Fruit fly (Drosophila melanogaster) whole organism, embryonic: ENCODE data around the gene Spx.

Experiments used
- ATbp ChIP-seq: fragments of 200-800 bp; sonication (Bioruptor generic); optimal IDR thresholded peaks from 2 replicates; lab custom pipeline; 2017; ENCODE audit warnings: missing biosample characterization, mild to moderate bottlenecking, missing genetic modification characterization, missing genetic modification reagents
- Atf-2 ChIP-seq: fragments of 200-800 bp; sonication (Bioruptor generic); optimal IDR thresholded peaks from 2 replicates; lab custom pipeline; 2016; ENCODE audit warnings: missing biosample characterization, missing genetic modification characterization
- CG10543 ChIP-seq: fragments of 200-800 bp; sonication (Bioruptor generic); optimal IDR thresholded peaks from 3 replicates; lab custom pipeline; 2017; ENCODE audit warnings: missing biosample characterization, mild to moderate bottlenecking, missing genetic modification characterization, moderate library complexity
- CG10979 ChIP-seq: fragments of 200-800 bp; sonication (Bioruptor generic); optimal IDR thresholded peaks from 2 replicates; lab custom pipeline; 2018; ENCODE audit warnings: missing biosample characterization, mild to moderate bottlenecking, missing genetic modification characterization, moderate library complexity
- CG11696 ChIP-seq: fragments of 200-800 bp; sonication (Bioruptor generic); IDR thresholded peaks from 2 replicates; pipeline ENCODE4 v1.3.6; 2022; ENCODE audit warnings: missing biosample characterization, missing genetic modification characterization
- CG12071 ChIP-seq: fragments of 200-800 bp; sonication (Bioruptor generic); optimal IDR thresholded peaks from 3 replicates; lab custom pipeline; 2018; ENCODE audit warnings: missing biosample characterization, mild to moderate bottlenecking, missing genetic modification characterization
- CG12236 ChIP-seq: fragments of 200-800 bp; sonication (Bioruptor generic); optimal IDR thresholded peaks from 2 replicates; lab custom pipeline; 2016; ENCODE audit warnings: missing biosample characterization, missing genetic modification characterization
- CG14014 ChIP-seq: fragments of 200-800 bp; sonication (Bioruptor generic); IDR thresholded peaks from 2 replicates; pipeline ENCODE4 v1.3.6; 2022; ENCODE audit warnings: missing biosample characterization, missing genetic modification characterization
- CG16779 ChIP-seq: fragments of 200-800 bp; sonication (Bioruptor generic); IDR thresholded peaks from 2 replicates; pipeline ENCODE4 v1.3.6; 2022; ENCODE audit warnings: missing biosample characterization, missing genetic modification characterization
- CG2129 ChIP-seq: fragments of 200-800 bp; sonication (Bioruptor generic); IDR thresholded peaks from 2 replicates; pipeline ENCODE4 v1.3.6; 2022; ENCODE audit warnings: missing biosample characterization, missing genetic modification characterization; ENCODE audit not compliant: partially characterized antibody
- CG2889 ChIP-seq: fragments of 200-800 bp; sonication (Bioruptor generic); IDR thresholded peaks from 3 replicates; pipeline ENCODE4 v1.3.6; 2022; ENCODE audit warnings: missing biosample characterization, missing genetic modification characterization
- CG3281 ChIP-seq: fragments of 200-800 bp; sonication (Bioruptor generic); optimal IDR thresholded peaks from 3 replicates; lab custom pipeline; 2017; ENCODE audit warnings: missing biosample characterization, mild to moderate bottlenecking, missing genetic modification characterization
- CG3838 ChIP-seq: fragments of 200-800 bp; sonication (Bioruptor generic); optimal IDR thresholded peaks from 3 replicates; lab custom pipeline; 2016; ENCODE audit warnings: missing biosample characterization, missing genetic modification characterization
- CG6813 ChIP-seq: fragments of 200-800 bp; sonication (Bioruptor generic); optimal IDR thresholded peaks from 2 replicates; lab custom pipeline; 2017; ENCODE audit warnings: missing biosample characterization, missing genetic modification characterization, mild to moderate bottlenecking, moderate library complexity, missing genetic modification reagents
- CG7987 ChIP-seq: fragments of 200-800 bp; sonication (Bioruptor generic); optimal IDR thresholded peaks from 2 replicates; lab custom pipeline; 2018; ENCODE audit warnings: missing biosample characterization, mild to moderate bottlenecking, missing genetic modification characterization, moderate library complexity
- CTCF ChIP-seq: fragments of 200-800 bp; sonication (Bioruptor generic); optimal IDR thresholded peaks from 2 replicates; lab custom pipeline; 2017; ENCODE audit warnings: missing biosample characterization, mild to moderate bottlenecking, missing genetic modification characterization, moderate library complexity
- CrebB ChIP-seq: fragments of 200-800 bp; sonication (Bioruptor generic); optimal IDR thresholded peaks from 3 replicates; lab custom pipeline; 2018; ENCODE audit warnings: missing biosample characterization, mild to moderate bottlenecking, missing genetic modification characterization
- Elba2 ChIP-seq: fragments of 200-800 bp; sonication (Bioruptor generic); optimal IDR thresholded peaks from 3 replicates; lab custom pipeline; 2016; ENCODE audit warnings: missing biosample characterization, missing genetic modification characterization
- Fer1 ChIP-seq: fragments of 200-800 bp; sonication (Bioruptor generic); optimal IDR thresholded peaks from 2 replicates; lab custom pipeline; 2017; ENCODE audit warnings: missing biosample characterization, mild to moderate bottlenecking, missing genetic modification characterization
- HHEX ChIP-seq: fragments of 200-800 bp; sonication (Bioruptor generic); optimal IDR thresholded peaks from 3 replicates; lab custom pipeline; 2017; ENCODE audit warnings: missing biosample characterization, mild to moderate bottlenecking, missing genetic modification characterization, missing genetic modification reagents
- HmgZ ChIP-seq: fragments of 200-800 bp; sonication (Bioruptor generic); optimal IDR thresholded peaks from 2 replicates; lab custom pipeline; 2018; ENCODE audit warnings: missing biosample characterization, mild to moderate bottlenecking, missing genetic modification characterization
- Hr78 ChIP-seq, 2 experiments: fragments of 200-800 bp in 1 of 2; fragments of >200 bp in 1 of 2; sonication (Bioruptor generic) in 1 of 2; optimal IDR thresholded peaks; 2 replicates each; lab custom pipeline; 2017 to 2019; ENCODE audit warnings: missing biosample characterization in 2 of 2, missing genetic modification characterization in 2 of 2, mild to moderate bottlenecking in 1 of 2, moderate library complexity in 1 of 2
- Jarid2 ChIP-seq: fragments of 200-800 bp; sonication (Bioruptor generic); optimal IDR thresholded peaks from 3 replicates; lab custom pipeline; 2017; ENCODE audit warnings: mild to moderate bottlenecking, missing biosample characterization, missing genetic modification reagents, missing genetic modification characterization
- MESR4 ChIP-seq: fragments of 200-800 bp; sonication (Bioruptor generic); optimal IDR thresholded peaks from 2 replicates; lab custom pipeline; 2018; ENCODE audit warnings: missing biosample characterization, mild to moderate bottlenecking, missing genetic modification characterization, moderate library complexity
- Med ChIP-seq: fragments of 200-800 bp; sonication (Bioruptor generic); peaks from one replicate; lab custom pipeline; 2016; ENCODE audit warnings: missing biosample characterization, missing genetic modification characterization, mild to moderate bottlenecking, inconsistent platforms, moderate library complexity
- Nf-YB ChIP-seq: fragments of 200-800 bp; sonication (Bioruptor generic); optimal IDR thresholded peaks from 3 replicates; lab custom pipeline; 2019; ENCODE audit warnings: missing biosample characterization, mild to moderate bottlenecking, missing genetic modification characterization, moderate library complexity
- Ravus ChIP-seq: fragments of 200-800 bp; sonication (Bioruptor generic); IDR thresholded peaks from 2 replicates; pipeline ENCODE4 v1.3.6; 2022; ENCODE audit warnings: missing biosample characterization, missing genetic modification characterization
- Sox102F ChIP-seq: fragments of 200-800 bp; sonication (Bioruptor generic); optimal IDR thresholded peaks from 2 replicates; lab custom pipeline; 2018; ENCODE audit warnings: missing biosample characterization, mild to moderate bottlenecking, missing genetic modification characterization, moderate library complexity
- bowl ChIP-seq: fragments of 200-800 bp; sonication (Bioruptor generic); IDR thresholded peaks from 2 replicates; pipeline ENCODE4 v1.3.6; 2022; ENCODE audit warnings: missing biosample characterization, missing genetic modification characterization
- bsh ChIP-seq, 2 experiments: fragments of 200-800 bp; sonication (Bioruptor generic); optimal IDR thresholded peaks; 2 replicates each; lab custom pipeline; 2017 to 2018; ENCODE audit warnings: mild to moderate bottlenecking in 2 of 2, missing biosample characterization in 2 of 2, missing genetic modification characterization in 2 of 2, moderate library complexity in 1 of 2
- cg ChIP-seq: fragments of 200-800 bp; sonication (Bioruptor generic); optimal IDR thresholded peaks from 3 replicates; lab custom pipeline; 2019; ENCODE audit warnings: missing biosample characterization, mild to moderate bottlenecking, missing genetic modification characterization, moderate library complexity
- chinmo ChIP-seq: fragments of 200-800 bp; sonication (Bioruptor generic); IDR thresholded peaks from 4 replicates; pipeline ENCODE4 v1.3.6; 2022; ENCODE audit warnings: missing biosample characterization, missing genetic modification characterization; ENCODE audit not compliant: partially characterized antibody
- ci ChIP-seq: fragments of 200-800 bp; sonication (Bioruptor generic); IDR thresholded peaks from 3 replicates; pipeline ENCODE4 v1.3.6; 2022; ENCODE audit warnings: missing biosample characterization, missing genetic modification characterization
- crol ChIP-seq: fragments of 200-800 bp; sonication (Bioruptor generic); IDR thresholded peaks from 2 replicates; pipeline ENCODE4 v1.3.6; 2022; ENCODE audit warnings: missing biosample characterization, missing genetic modification characterization
- fd3F ChIP-seq: fragments of 200-800 bp; sonication (Bioruptor generic); optimal IDR thresholded peaks from 2 replicates; lab custom pipeline; 2018; ENCODE audit warnings: missing biosample characterization, mild to moderate bottlenecking, missing genetic modification characterization, moderate library complexity
- gfzf ChIP-seq: fragments of 200-800 bp; sonication (Bioruptor generic); optimal IDR thresholded peaks from 2 replicates; lab custom pipeline; 2016; ENCODE audit warnings: missing biosample characterization, mild to moderate bottlenecking, missing genetic modification characterization, moderate library complexity
- insv ChIP-seq, 2 experiments: fragments of 200-800 bp; sonication (Bioruptor generic); optimal IDR thresholded peaks; 3 replicates each; lab custom pipeline; 2016 to 2018; ENCODE audit warnings: missing biosample characterization in 2 of 2, missing genetic modification characterization in 2 of 2
- lab ChIP-seq: fragments of 200-800 bp; sonication (Bioruptor generic); optimal IDR thresholded peaks from 3 replicates; lab custom pipeline; 2017; ENCODE audit warnings: missing biosample characterization, missing genetic modification characterization, mild to moderate bottlenecking, moderate library complexity, missing genetic modification reagents
- nerfin-1 ChIP-seq: fragments of 200-800 bp; sonication (Bioruptor generic); optimal IDR thresholded peaks from 3 replicates; lab custom pipeline; 2019; ENCODE audit warnings: missing biosample characterization, mild to moderate bottlenecking, missing genetic modification characterization, moderate library complexity
- odd ChIP-seq: fragments of 200-800 bp; sonication (Bioruptor generic); optimal IDR thresholded peaks from 2 replicates; lab custom pipeline; 2017; ENCODE audit warnings: missing biosample characterization, mild to moderate bottlenecking, missing genetic modification characterization
- onecut ChIP-seq: fragments of 200-800 bp; sonication (Bioruptor generic); IDR thresholded peaks from 2 replicates; pipeline ENCODE4 v1.3.6; 2022; ENCODE audit warnings: missing biosample characterization, missing genetic modification characterization
- salm ChIP-seq: fragments of 200-800 bp; sonication (Bioruptor generic); optimal IDR thresholded peaks from 2 replicates; lab custom pipeline; 2018; ENCODE audit warnings: missing biosample characterization, mild to moderate bottlenecking, missing genetic modification characterization
- sens ChIP-seq: fragments of 200-800 bp; sonication (Bioruptor generic); peaks from one replicate; lab custom pipeline; 2016; ENCODE audit warnings: missing biosample characterization, missing genetic modification characterization
- vfl ChIP-seq: fragments of 200-800 bp; sonication (Bioruptor generic); optimal IDR thresholded peaks from 2 replicates; lab custom pipeline; 2016; ENCODE audit warnings: missing biosample characterization, missing genetic modification characterization
- zen ChIP-seq: fragments of 200-800 bp; sonication (Bioruptor generic); optimal IDR thresholded peaks from 3 replicates; lab custom pipeline; 2018; ENCODE audit warnings: missing biosample characterization, mild to moderate bottlenecking, missing genetic modification characterization, moderate library complexity
- zf30C ChIP-seq: fragments of 200-800 bp; sonication (Bioruptor generic); optimal IDR thresholded peaks from 3 replicates; lab custom pipeline; 2018; ENCODE audit warnings: missing biosample characterization, mild to moderate bottlenecking, missing genetic modification characterization

Spx gene

dm6 chrX:6253701-6254100 is 1.9 kb upstream of the Spx start (continued):
- peak; percentile 16 for TF ChIP-seq CG10543 (GFP tag; lab: Kevin White, UChicago)
- peak; percentile 8 for TF ChIP-seq CG6813
- TF ChIP-seq MESR4 (GFP tag; lab: Kevin White, UChicago) = no peak
- TF ChIP-seq lab (GFP tag; lab: Kevin White, UChicago) = peak; percentile 7
- TF ChIP-seq CG7987 (GFP tag; lab: Kevin White, UChicago) = peak; percentile 11
- TF ChIP-seq Med (GFP tag; lab: Kevin White, UChicago) = peak; percentile 81
- TF ChIP-seq HHEX (GFP tag; lab: Kevin White, UChicago) = peak; percentile 44
- 0 out of 2 replicates have a peak, but pooled peaks have one; percentile 49 for TF ChIP-seq CG11696
- TF ChIP-seq sens (GFP tag; lab: Kevin White, UChicago) = peak; percentile 83
- peak; percentile 8 for TF ChIP-seq CrebB
- no peak for TF ChIP-seq bowl (GFP tag; lab: Robert Waterston, UW)
- peak; percentile 27 for TF ChIP-seq salm
- peak; percentile 0 for TF ChIP-seq Fer1 (GFP tag; lab: Kevin White, UChicago)
- TF ChIP-seq zen (tag; lab: Kevin White, UChicago) = peak; percentile 57
- peak; percentile 16 for TF ChIP-seq CG12071
- peak in 1 of 2 experiments; percentile 19 for TF ChIP-seq bsh (GFP tag; optimal IDR thresholded peaks at IDR 0.05; lab: Kevin White, UChicago)
- peak; percentile 29 for TF ChIP-seq onecut (GFP tag; lab: Robert Waterston, UW)
- TF ChIP-seq Sox102F (GFP tag; lab: Kevin White, UChicago) = peak; percentile 12
- TF ChIP-seq cg (GFP tag; lab: Kevin White, UChicago) = peak; percentile 40
- TF ChIP-seq gfzf = no peak
- TF ChIP-seq ATbp = peak; percentile 54
- TF ChIP-seq Atf-2 (GFP tag; lab: Kevin White, UChicago) = no peak
- TF ChIP-seq ci (GFP tag; lab: Robert Waterston, UW) = 0 out of 3 replicates have a peak, but pooled peaks have one; percentile 27
- TF ChIP-seq Ravus (GFP tag; lab: Robert Waterston, UW) = no peak
- TF ChIP-seq Hr78 (GFP tag; optimal IDR thresholded peaks at IDR 0.05; lab: Kevin White, UChicago) = no peak
- TF ChIP-seq CG10979 (tag; lab: Kevin White, UChicago) = peak; percentile 79
- peak; percentile 16 for TF ChIP-seq fd3F (GFP tag; lab: Kevin White, UChicago)
- TF ChIP-seq CG3281 (GFP tag; lab: Kevin White, UChicago) = peak; percentile 5
- no peak for TF ChIP-seq Nf-YB (GFP tag; lab: Kevin White, UChicago)
- 0 out of 4 replicates have a peak, but pooled peaks have one; percentile 38 for TF ChIP-seq chinmo (GFP tag; lab: Robert Waterston, UW)
- no peak for TF ChIP-seq CG2129 (GFP tag; lab: Robert Waterston, UW)
- no peak for TF ChIP-seq HmgZ
- TF ChIP-seq CG12236 = no peak
- TF ChIP-seq CG2889 (GFP tag; lab: Robert Waterston, UW) = no peak
- no peak for TF ChIP-seq vfl
- peak; percentile 90 for TF ChIP-seq CTCF (GFP tag; lab: Kevin White, UChicago)

- TF ChIP-seq Med (GFP tag; lab: Kevin White, UChicago) (peak; percentile 60), sens (GFP tag; lab: Kevin White, UChicago) (peak; percentile 37), insv (GFP tag; optimal IDR thresholded peaks at IDR 0.05; lab: Kevin White, UChicago) (peak; percentile 84 to 95), zf30C (GFP tag; lab: Kevin White, UChicago) (no peak), crol (peak; percentile 67), odd (GFP tag; lab: Kevin White, UChicago) (no peak), Elba2 (GFP tag; lab: Kevin White, UChicago) (peak; percentile 83), CG3838 (GFP tag; lab: Kevin White, UChicago) (no peak), nerfin-1 (tag; lab: Kevin White, UChicago) (peak; percentile 19), ci (GFP tag; lab: Robert Waterston, UW) (peak; percentile 25; the same call in 1 of the 3 replicates), cg (GFP tag; lab: Kevin White, UChicago) (peak; percentile 77), CG16779 (no peak), Jarid2 (GFP tag; lab: Kevin White, UChicago) (peak; percentile 4), CG14014 (no peak), MESR4 (GFP tag; lab: Kevin White, UChicago) (peak; percentile 30)
- TF ChIP-seq, all 482 proteins: peak for 10
Observed at dm6 chrX:6254617-6255349, 839 bp upstream of the Spx start.
